Fruit fly (Drosophila melanogaster) whole organism, embryonic: ENCODE measurements around the gene CG34171.

Source experiments
- Atf6 ChIP-seq: fragments of 200-800 bp; sonication (Bioruptor generic); IDR thresholded peaks from 2 replicates; pipeline ENCODE4 v1.3.6; 2022; ENCODE audit warnings: missing biosample characterization, missing genetic modification characterization
- B-H1 ChIP-seq: fragments of 200-800 bp; sonication (Bioruptor generic); IDR thresholded peaks from 3 replicates; pipeline ENCODE4 v1.3.6; 2022; ENCODE audit warnings: missing biosample characterization, missing genetic modification characterization
- Bdp1 ChIP-seq: fragments of 200-800 bp; sonication (Bioruptor generic); optimal IDR thresholded peaks from 3 replicates; lab custom pipeline; 2016; ENCODE audit warnings: missing biosample characterization, missing genetic modification characterization
- Blimp-1 ChIP-seq: fragments of 200-800 bp; sonication (Bioruptor generic); optimal IDR thresholded peaks from 3 replicates; lab custom pipeline; 2018; ENCODE audit warnings: missing biosample characterization, missing genetic modification characterization, mild to moderate bottlenecking, moderate library complexity, missing genetic modification reagents
- CG10959 ChIP-seq: fragments of 200-800 bp; sonication (Bioruptor generic); IDR thresholded peaks from 2 replicates; pipeline ENCODE4 v1.3.6; 2022; ENCODE audit warnings: missing biosample characterization, missing genetic modification characterization
- CG10979 ChIP-seq: fragments of 200-800 bp; sonication (Bioruptor generic); optimal IDR thresholded peaks from 2 replicates; lab custom pipeline; 2018; ENCODE audit warnings: missing biosample characterization, mild to moderate bottlenecking, missing genetic modification characterization, moderate library complexity
- CG12769 ChIP-seq: fragments of 200-800 bp; sonication (Bioruptor generic); optimal IDR thresholded peaks from 2 replicates; lab custom pipeline; 2019; ENCODE audit warnings: missing biosample characterization, mild to moderate bottlenecking, missing genetic modification characterization, moderate library complexity
- CG14050 ChIP-seq: fragments of 200-800 bp; sonication (Bioruptor generic); IDR thresholded peaks from 3 replicates; pipeline ENCODE4 v1.3.6; 2022; ENCODE audit warnings: missing biosample characterization, missing genetic modification characterization
- CG14710 ChIP-seq: fragments of 200-800 bp; sonication (Bioruptor generic); optimal IDR thresholded peaks from 3 replicates; lab custom pipeline; 2019; ENCODE audit warnings: missing biosample characterization, mild to moderate bottlenecking, missing genetic modification characterization, moderate library complexity
- CG15073 ChIP-seq: fragments of 200-800 bp; sonication (Bioruptor generic); optimal IDR thresholded peaks from 2 replicates; lab custom pipeline; 2016; ENCODE audit warnings: missing biosample characterization, missing genetic modification characterization
- CG15479 ChIP-seq: fragments of 200-800 bp; sonication (Bioruptor generic); optimal IDR thresholded peaks from 3 replicates; lab custom pipeline; 2019; ENCODE audit warnings: missing biosample characterization, mild to moderate bottlenecking, missing genetic modification characterization, moderate library complexity
- CG17186 ChIP-seq: fragments of 200-800 bp; sonication (Bioruptor generic); optimal IDR thresholded peaks from 3 replicates; lab custom pipeline; 2017; ENCODE audit warnings: missing biosample characterization, missing genetic modification reagents, missing genetic modification characterization
- CG1792 ChIP-seq: fragments of 200-800 bp; sonication (Bioruptor generic); optimal IDR thresholded peaks from 2 replicates; lab custom pipeline; 2016; ENCODE audit warnings: missing biosample characterization, missing genetic modification characterization
- CG18599 ChIP-seq: fragments of 200-800 bp; sonication (Bioruptor generic); optimal IDR thresholded peaks from 3 replicates; lab custom pipeline; 2017; ENCODE audit warnings: missing biosample characterization, missing genetic modification characterization, mild to moderate bottlenecking, moderate library complexity, missing genetic modification reagents
- CG2199 ChIP-seq: fragments of 200-800 bp; sonication (Bioruptor generic); IDR thresholded peaks from 3 replicates; pipeline ENCODE4 v1.3.6; 2022; ENCODE audit warnings: missing biosample characterization, missing genetic modification characterization
- CG3065 ChIP-seq: fragments of 200-800 bp; sonication (Bioruptor generic); optimal IDR thresholded peaks from 2 replicates; lab custom pipeline; 2016; ENCODE audit warnings: missing biosample characterization, missing genetic modification characterization
- CG3281 ChIP-seq: fragments of 200-800 bp; sonication (Bioruptor generic); optimal IDR thresholded peaks from 3 replicates; lab custom pipeline; 2017; ENCODE audit warnings: missing biosample characterization, mild to moderate bottlenecking, missing genetic modification characterization
- CG33213 ChIP-seq: fragments of 200-800 bp; sonication (Bioruptor generic); optimal IDR thresholded peaks from 3 replicates; lab custom pipeline; 2016; ENCODE audit warnings: missing biosample characterization, missing genetic modification characterization
- CG42726 ChIP-seq: fragments of 200-800 bp; sonication (Bioruptor generic); IDR thresholded peaks from 2 replicates; pipeline ENCODE4 v1.3.6; 2022; ENCODE audit warnings: missing biosample characterization, missing genetic modification characterization; ENCODE audit not compliant: partially characterized antibody
- CG4404 ChIP-seq: fragments of 200-800 bp; sonication (Bioruptor generic); IDR thresholded peaks from 2 replicates; pipeline ENCODE4 v1.3.6; 2022; ENCODE audit warnings: missing biosample characterization, missing genetic modification characterization
- CG4617 ChIP-seq: fragments of 200-800 bp; sonication (Bioruptor generic); optimal IDR thresholded peaks from 3 replicates; lab custom pipeline; 2016; ENCODE audit warnings: missing biosample characterization, missing genetic modification characterization, borderline replicate concordance
- CG4707 ChIP-seq: fragments of 200-800 bp; sonication (Bioruptor generic); optimal IDR thresholded peaks from 2 replicates; lab custom pipeline; 2018; ENCODE audit warnings: missing biosample characterization, mild to moderate bottlenecking, missing genetic modification characterization, moderate library complexity
- CG7786 ChIP-seq: fragments of 200-800 bp; sonication (Bioruptor generic); optimal IDR thresholded peaks from 2 replicates; lab custom pipeline; 2016; ENCODE audit warnings: missing biosample characterization, missing genetic modification characterization
- Dip2 ChIP-seq: fragments of 200-800 bp; sonication (Bioruptor generic); IDR thresholded peaks from 2 replicates; pipeline ENCODE4 v1.3.6; 2022; ENCODE audit warnings: missing biosample characterization, missing genetic modification characterization
- Dref ChIP-seq: fragments of 200-800 bp; sonication (Bioruptor generic); IDR thresholded peaks from 2 replicates; pipeline ENCODE4 v1.3.6; 2022; ENCODE audit warnings: missing biosample characterization, missing genetic modification characterization
- E2f1 ChIP-seq: fragments of 200-800 bp; sonication (Bioruptor generic); IDR thresholded peaks from 2 replicates; pipeline ENCODE4 v1.3.6; 2022; ENCODE audit warnings: missing biosample characterization, missing genetic modification characterization
- E2f2 ChIP-seq: fragments of 200-800 bp; sonication (Bioruptor generic); IDR thresholded peaks from 2 replicates; pipeline ENCODE4 v1.3.6; 2022; ENCODE audit warnings: missing biosample characterization, missing genetic modification characterization
- HLH4C ChIP-seq: fragments of 200-800 bp; sonication (Bioruptor generic); IDR thresholded peaks from 3 replicates; pipeline ENCODE4 v1.3.6; 2022; ENCODE audit warnings: missing biosample characterization, missing genetic modification characterization; ENCODE audit not compliant: partially characterized antibody
- Hand ChIP-seq: fragments of 200-800 bp; sonication (Bioruptor generic); optimal IDR thresholded peaks from 2 replicates; lab custom pipeline; 2017; ENCODE audit warnings: mild to moderate bottlenecking, missing biosample characterization, missing genetic modification reagents, missing genetic modification characterization
- Lpt ChIP-seq: fragments of >200 bp; optimal IDR thresholded peaks from 2 replicates; lab custom pipeline; 2018; ENCODE audit warnings: missing biosample characterization, missing genetic modification characterization
- Scr ChIP-seq: fragments of 200-800 bp; sonication (Bioruptor generic); IDR thresholded peaks from 2 replicates; pipeline ENCODE4 v1.3.6; 2022; ENCODE audit warnings: missing biosample characterization, missing genetic modification characterization; ENCODE audit not compliant: partially characterized antibody
- Tbp ChIP-seq: fragments of >200 bp; optimal IDR thresholded peaks from 2 replicates; lab custom pipeline; 2018; ENCODE audit warnings: missing biosample characterization, missing genetic modification characterization
- ab ChIP-seq: fragments of 200-800 bp; sonication (Bioruptor generic); optimal IDR thresholded peaks from 2 replicates; lab custom pipeline; 2016; ENCODE audit warnings: missing biosample characterization, missing genetic modification characterization
- ase ChIP-seq: fragments of 200-800 bp; sonication (Bioruptor generic); IDR thresholded peaks from 3 replicates; pipeline ENCODE4 v1.3.6; 2022; ENCODE audit warnings: missing biosample characterization, missing genetic modification characterization
- caup ChIP-seq: fragments of 200-800 bp; sonication (Bioruptor generic); optimal IDR thresholded peaks from 3 replicates; lab custom pipeline; 2017; ENCODE audit warnings: missing biosample characterization, mild to moderate bottlenecking, missing genetic modification characterization, moderate library complexity; ENCODE audit not compliant: severe bottlenecking
- gro ChIP-seq: fragments of 200-800 bp; sonication (Bioruptor generic); optimal IDR thresholded peaks from 2 replicates; lab custom pipeline; 2016; ENCODE audit warnings: missing biosample characterization, missing genetic modification characterization
- kni ChIP-seq: fragments of 200-800 bp; sonication (Bioruptor generic); optimal IDR thresholded peaks from 3 replicates; lab custom pipeline; 2017; ENCODE audit warnings: mild to moderate bottlenecking, missing biosample characterization, missing genetic modification reagents, missing genetic modification characterization
- maf-S ChIP-seq: fragments of 200-800 bp; sonication (Bioruptor generic); optimal IDR thresholded peaks from 2 replicates; lab custom pipeline; 2016; ENCODE audit warnings: missing biosample characterization, missing genetic modification characterization
- nmo ChIP-seq: fragments of 200-800 bp; sonication (Bioruptor generic); optimal IDR thresholded peaks from 2 replicates; lab custom pipeline; 2018; ENCODE audit warnings: missing biosample characterization, mild to moderate bottlenecking, missing genetic modification characterization, moderate library complexity
- nom ChIP-seq: fragments of 200-800 bp; sonication (Bioruptor generic); optimal IDR thresholded peaks from 2 replicates; lab custom pipeline; 2017; ENCODE audit warnings: missing biosample characterization, missing genetic modification characterization, mild to moderate bottlenecking, moderate library complexity, missing genetic modification reagents
- pzg ChIP-seq: fragments of 200-800 bp; sonication (Bioruptor generic); optimal IDR thresholded peaks from 3 replicates; lab custom pipeline; 2018; ENCODE audit warnings: missing biosample characterization, mild to moderate bottlenecking, missing genetic modification characterization, moderate library complexity
- repo ChIP-seq: fragments of 200-800 bp; sonication (Bioruptor generic); optimal IDR thresholded peaks from 2 replicates; lab custom pipeline; 2016; ENCODE audit warnings: missing biosample characterization, missing genetic modification characterization
- rib ChIP-seq: fragments of 200-800 bp; sonication (Bioruptor generic); IDR thresholded peaks from 2 replicates; pipeline ENCODE4 v1.3.6; 2022; ENCODE audit warnings: missing biosample characterization, missing genetic modification characterization
- sens ChIP-seq: fragments of 200-800 bp; sonication (Bioruptor generic); peaks from one replicate; lab custom pipeline; 2016; ENCODE audit warnings: missing biosample characterization, missing genetic modification characterization
- slou ChIP-seq: fragments of 200-800 bp; sonication (Bioruptor generic); optimal IDR thresholded peaks from 3 replicates; lab custom pipeline; 2016; ENCODE audit warnings: missing biosample characterization, missing genetic modification characterization
- sna ChIP-seq: fragments of 200-800 bp; sonication (Bioruptor generic); IDR thresholded peaks from 2 replicates; pipeline ENCODE4 v1.3.6; 2022; ENCODE audit warnings: missing biosample characterization, missing genetic modification characterization; ENCODE audit not compliant: partially characterized antibody
- sqz ChIP-seq: fragments of 200-800 bp; sonication (Bioruptor generic); optimal IDR thresholded peaks from 3 replicates; lab custom pipeline; 2018; ENCODE audit warnings: missing biosample characterization, mild to moderate bottlenecking, missing genetic modification characterization
- toy ChIP-seq: fragments of 200-800 bp; sonication (Bioruptor generic); IDR thresholded peaks from 2 replicates; pipeline ENCODE4 v1.3.6; 2022; ENCODE audit warnings: missing biosample characterization, missing genetic modification characterization
- trh ChIP-seq: fragments of 200-800 bp; sonication (Bioruptor generic); optimal IDR thresholded peaks from 2 replicates; lab custom pipeline; 2016; ENCODE audit warnings: missing biosample characterization, missing genetic modification characterization
- usp ChIP-seq: fragments of >200 bp; optimal IDR thresholded peaks from 2 replicates; lab custom pipeline; 2017; ENCODE audit warnings: missing biosample characterization, missing genetic modification characterization
- wor ChIP-seq: fragments of 200-800 bp; sonication (Bioruptor generic); IDR thresholded peaks from 2 replicates; pipeline ENCODE4 v1.3.6; 2022; ENCODE audit warnings: missing biosample characterization, missing genetic modification characterization

The CG34171 gene

dm6 chr2L:18377109-18377508 is 1.3 kb upstream of the CG34171 start (continued):
- peak; percentile 80 for TF ChIP-seq CG18599 (GFP tag; lab: Kevin White, UChicago)
- peak; percentile 30 for TF ChIP-seq gro (GFP tag; lab: Kevin White, UChicago)
- TF ChIP-seq toy (GFP tag; lab: Robert Waterston, UW): no peak
- no peak for TF ChIP-seq Dip2 (GFP tag; lab: Robert Waterston, UW)
- no peak for TF ChIP-seq wor (GFP tag; lab: Robert Waterston, UW)
- no peak for TF ChIP-seq slou
- no peak for TF ChIP-seq CG15479 (GFP tag; lab: Kevin White, UChicago)
- no peak for TF ChIP-seq CG1792 (GFP tag; lab: Kevin White, UChicago)
- TF ChIP-seq sna: no peak
- TF ChIP-seq Tbp (GFP tag; lab: Kevin White, UChicago): no peak
- TF ChIP-seq HLH4C (GFP tag; lab: Robert Waterston, UW): no peak
- TF ChIP-seq nom (GFP tag; lab: Kevin White, UChicago): no peak
- peak; percentile 49 for TF ChIP-seq CG15073 (GFP tag; lab: Kevin White, UChicago)
- peak; percentile 39; the same call in 1 of the 3 replicates for TF ChIP-seq ase
- TF ChIP-seq CG14710 (tag; lab: Kevin White, UChicago): no peak
- TF ChIP-seq rib (GFP tag; lab: Robert Waterston, UW): no peak
- no peak for TF ChIP-seq Scr
- TF ChIP-seq trh: no peak
- no peak for TF ChIP-seq ab (GFP tag; lab: Kevin White, UChicago)
- peak; percentile 44 for TF ChIP-seq nmo (GFP tag; lab: Kevin White, UChicago)
- peak; percentile 43 for TF ChIP-seq CG7786 (GFP tag; lab: Kevin White, UChicago)
- TF ChIP-seq CG4404: no peak
- no peak for TF ChIP-seq CG10959
- peak; percentile 20 for TF ChIP-seq caup
- TF ChIP-seq usp (GFP tag; lab: Kevin White, UChicago): no peak
- no peak for TF ChIP-seq Bdp1 (GFP tag; lab: Kevin White, UChicago)
- TF ChIP-seq CG12769 (tag; lab: Kevin White, UChicago): peak; percentile 77
- no peak for TF ChIP-seq CG4707 (GFP tag; lab: Kevin White, UChicago)
- TF ChIP-seq CG33213 (GFP tag; lab: Kevin White, UChicago): no peak
- TF ChIP-seq CG3281 (GFP tag; lab: Kevin White, UChicago): peak; percentile 48
- TF ChIP-seq CG42726 (GFP tag; lab: Robert Waterston, UW): no peak
- TF ChIP-seq CG17186 (GFP tag; lab: Kevin White, UChicago): no peak
- no peak for TF ChIP-seq pzg (GFP tag; lab: Kevin White, UChicago)
- TF ChIP-seq CG14050 (GFP tag; lab: Robert Waterston, UW): peak; percentile 14; the same call in 1 of the 3 replicates
- TF ChIP-seq Dref (GFP tag; lab: Robert Waterston, UW): no peak
- no peak for TF ChIP-seq repo (GFP tag; lab: Kevin White, UChicago)
- TF ChIP-seq Atf6 (GFP tag; lab: Robert Waterston, UW): 0 out of 2 replicates have a peak, but pooled peaks have one; percentile 20
- TF ChIP-seq CG10979: no peak
- peak; percentile 24 for TF ChIP-seq Hand (GFP tag; lab: Kevin White, UChicago)

dm6 chr2L:18387749-18388148 is 9.4 kb downstream of the CG34171 start:
- peak; percentile 60 for TF ChIP-seq sens (GFP tag; lab: Kevin White, UChicago)
- peak; percentile 46 for TF ChIP-seq kni (GFP tag; lab: Kevin White, UChicago)
- TF ChIP-seq E2f2 (GFP tag; lab: Robert Waterston, UW): no peak
- TF ChIP-seq CG3065: peak; percentile 61
- TF ChIP-seq Blimp-1 (GFP tag; lab: Kevin White, UChicago): peak; percentile 67
- TF ChIP-seq B-H1 (GFP tag; lab: Robert Waterston, UW): no peak
- no peak for TF ChIP-seq maf-S (GFP tag; lab: Kevin White, UChicago)
- no peak for TF ChIP-seq Lpt (GFP tag; lab: Kevin White, UChicago)
- TF ChIP-seq E2f1: no peak
- no peak for TF ChIP-seq CG4617 (GFP tag; lab: Kevin White, UChicago)
- peak; percentile 31 for TF ChIP-seq sqz (GFP tag; lab: Kevin White, UChicago)
- peak; percentile 64; the same call in 2 of the 3 replicates for TF ChIP-seq CG2199 (GFP tag; lab: Robert Waterston, UW)
